Fruit fly (Drosophila melanogaster) whole organism, pupa: ENCODE data around the gene CG4645.

Experiments
- CG17806 ChIP-seq: fragments of 200-800 bp; sonication (Bioruptor generic); optimal IDR thresholded peaks from 2 replicates; lab custom pipeline; 2018; ENCODE audit warnings: missing biosample characterization, mild to moderate bottlenecking, missing genetic modification characterization, moderate library complexity
- CG8301 ChIP-seq: fragments of 200-800 bp; sonication (Bioruptor generic); optimal IDR thresholded peaks from 2 replicates; lab custom pipeline; 2018; ENCODE audit warnings: missing biosample characterization, mild to moderate bottlenecking, missing genetic modification characterization
- Ets98B ChIP-seq: fragments of 200-800 bp; sonication (Bioruptor generic); IDR thresholded peaks from 2 replicates; pipeline ENCODE4 v1.3.6; 2022; ENCODE audit warnings: missing biosample characterization, missing genetic modification characterization

dm6 chrX:12905014-12905900 lies 4.5 kb upstream of the CG4645 start:
- TF ChIP-seq Ets98B (GFP tag; lab: Robert Waterston, UW) = peak; percentile 80
- peak; percentile 55 for TF ChIP-seq CG8301
- TF ChIP-seq CG17806 (tag; lab: Kevin White, UChicago) = peak; percentile 22
